Worm (Caenorhabditis elegans) whole organism, young adult: ENCODE measurements around the gene F22B7.9.

Experiments used
- C06A6.2 ChIP-seq: fragments of 200-800 bp; sonication (Bioruptor generic); conservative IDR thresholded peaks from 2 replicates; pipeline ENCODE4 v1.3.6; 2022; ENCODE audit warnings: missing genetic modification characterization, missing compliant biosample characterization
- F10E7.11 ChIP-seq: sonication (generic microtip); optimal IDR thresholded peaks from 2 replicates; lab custom pipeline; 2017; ENCODE audit warnings: mild to moderate bottlenecking, missing genetic modification characterization, moderate library complexity, missing compliant biosample characterization
- F33H1.4 ChIP-seq: fragments of 200-800 bp; sonication (Bioruptor generic); IDR thresholded peaks from 2 replicates; pipeline ENCODE4 v1.3.6; 2022; ENCODE audit warnings: missing genetic modification reagents, missing genetic modification characterization, missing compliant biosample characterization
- F37B4.10 ChIP-seq: fragments of 200-800 bp; sonication (Bioruptor generic); IDR thresholded peaks from 2 replicates; pipeline ENCODE4 v1.3.6; 2022; ENCODE audit warnings: missing genetic modification characterization, missing compliant biosample characterization
- F57C9.4 ChIP-seq: sonication (generic microtip); optimal IDR thresholded peaks from 2 replicates; lab custom pipeline; 2017; ENCODE audit warnings: mild to moderate bottlenecking, missing genetic modification characterization, missing compliant biosample characterization
- Y67H2A.10 ChIP-seq: fragments of 200-800 bp; sonication (Bioruptor generic); conservative IDR thresholded peaks from 2 replicates; pipeline ENCODE4 v1.3.6; 2022; ENCODE audit warnings: missing genetic modification reagents, missing genetic modification characterization, missing compliant biosample characterization
- ZK185.1 ChIP-seq: sonication (generic microtip); optimal IDR thresholded peaks from 2 replicates; lab custom pipeline; 2016; ENCODE audit warnings: mild to moderate bottlenecking, missing genetic modification characterization, missing compliant biosample characterization; ENCODE audit not compliant: poor library complexity, severe bottlenecking
- akir-1 ChIP-seq: fragments of 200-800 bp; sonication (Bioruptor generic); optimal IDR thresholded peaks from 2 replicates; lab custom pipeline; 2018; ENCODE audit warnings: mild to moderate bottlenecking, missing genetic modification characterization, moderate library complexity, missing compliant biosample characterization
- attf-6 ChIP-seq: fragments of 200-800 bp; sonication (Bioruptor generic); IDR thresholded peaks from 2 replicates; pipeline ENCODE4 v1.3.6; 2022; ENCODE audit warnings: missing genetic modification reagents, missing genetic modification characterization, missing compliant biosample characterization
- bed-2 ChIP-seq: fragments of 200-800 bp; sonication (Bioruptor generic); IDR thresholded peaks from 2 replicates; pipeline ENCODE4 v1.3.6; 2022; ENCODE audit warnings: missing genetic modification reagents, missing genetic modification characterization, missing compliant biosample characterization
- ccch-3 ChIP-seq: fragments of 200-800 bp; sonication (Bioruptor generic); optimal IDR thresholded peaks from 2 replicates; lab custom pipeline; 2018; ENCODE audit warnings: mild to moderate bottlenecking, missing genetic modification characterization, missing compliant biosample characterization
- cebp-1 ChIP-seq, 2 experiments: fragments of 200-800 bp in 1 of 2; sonication (Bioruptor generic) in 1 of 2; sonication (generic microtip) in 1 of 2; IDR thresholded peaks in 1 of 2; optimal IDR thresholded peaks in 1 of 2; 2 replicates each; pipeline versions ENCODE4 v1.3.6 to Lab custom; 2017 to 2022; ENCODE audit warnings: missing compliant biosample characterization in 2 of 2, missing genetic modification characterization in 2 of 2, mild to moderate bottlenecking in 1 of 2, missing genetic modification reagents in 1 of 2, moderate library complexity in 1 of 2
- cebp-2 ChIP-seq: fragments of 200-800 bp; sonication (Bioruptor generic); IDR thresholded peaks from 2 replicates; pipeline ENCODE4 v1.3.6; 2022; ENCODE audit warnings: missing genetic modification characterization, missing compliant biosample characterization
- ceh-58 ChIP-seq: fragments of 200-800 bp; sonication (Bioruptor generic); IDR thresholded peaks from 2 replicates; pipeline ENCODE4 v1.3.6; 2022; ENCODE audit warnings: missing genetic modification characterization, missing compliant biosample characterization
- ceh-91 ChIP-seq: fragments of 200-800 bp; sonication (Bioruptor generic); IDR thresholded peaks from 2 replicates; pipeline ENCODE4 v1.3.6; 2022; ENCODE audit warnings: missing genetic modification reagents, missing genetic modification characterization, missing compliant biosample characterization
- die-1 ChIP-seq: sonication (generic microtip); optimal IDR thresholded peaks from 2 replicates; lab custom pipeline; 2016; ENCODE audit warnings: missing genotype, mild to moderate bottlenecking, missing genetic modification characterization, missing compliant biosample characterization
- dpff-1 ChIP-seq: sonication (generic microtip); optimal IDR thresholded peaks from 2 replicates; lab custom pipeline; 2017; ENCODE audit warnings: mild to moderate bottlenecking, missing genetic modification characterization, missing compliant biosample characterization
- dpl-1 ChIP-seq: fragments of 150-350 bp; optimal IDR thresholded peaks from 2 replicates; lab custom pipeline; 2014; ENCODE audit warnings: missing biosample characterization, missing genetic modification reagents, missing genetic modification characterization
- egl-18 ChIP-seq: fragments of 200-800 bp; sonication (Bioruptor generic); IDR thresholded peaks from 2 replicates; pipeline ENCODE4 v1.3.6; 2022; ENCODE audit warnings: missing genetic modification reagents, missing genetic modification characterization, missing compliant biosample characterization
- egl-44 ChIP-seq: fragments of 200-800 bp; sonication (Bioruptor generic); IDR thresholded peaks from 2 replicates; pipeline ENCODE4 v1.3.6; 2022; ENCODE audit warnings: missing genetic modification reagents, missing genetic modification characterization, missing compliant biosample characterization
- him-1 ChIP-seq: sonication (generic microtip); optimal IDR thresholded peaks from 2 replicates; lab custom pipeline; 2016; ENCODE audit warnings: missing genotype, missing genetic modification reagents, missing genetic modification characterization, missing compliant biosample characterization
- hlh-12 ChIP-seq: sonication (generic microtip); optimal IDR thresholded peaks from 2 replicates; lab custom pipeline; 2016; ENCODE audit warnings: missing genetic modification characterization, missing compliant biosample characterization
- hlh-26 ChIP-seq: fragments of 200-800 bp; sonication (Bioruptor generic); conservative IDR thresholded peaks from 2 replicates; pipeline ENCODE4 v1.3.6; 2022; ENCODE audit warnings: missing genetic modification reagents, missing genetic modification characterization, missing compliant biosample characterization
- hmg-1.2 ChIP-seq: fragments of 200-800 bp; sonication (Bioruptor generic); IDR thresholded peaks from 2 replicates; pipeline ENCODE4 v1.3.6; 2022; ENCODE audit warnings: missing genetic modification reagents, missing genetic modification characterization, missing compliant biosample characterization
- lag-1 ChIP-seq: fragments of 200-800 bp; sonication (Bioruptor generic); IDR thresholded peaks from 2 replicates; pipeline ENCODE4 v1.3.6; 2022; ENCODE audit warnings: missing genetic modification reagents, missing genetic modification characterization, missing compliant biosample characterization
- let-607 ChIP-seq, 2 experiments: fragments of 200-800 bp in 1 of 2; sonication (Bioruptor generic) in 1 of 2; sonication (generic microtip) in 1 of 2; optimal IDR thresholded peaks; 2 replicates each; lab custom pipeline; 2016 to 2018; ENCODE audit warnings: mild to moderate bottlenecking in 2 of 2, missing compliant biosample characterization in 2 of 2, missing genetic modification characterization in 2 of 2, moderate library complexity in 2 of 2, missing genotype in 1 of 2
- lin-26 ChIP-seq: fragments of 200-800 bp; sonication (Bioruptor generic); IDR thresholded peaks from 2 replicates; pipeline ENCODE4 v1.3.6; 2022; ENCODE audit warnings: missing genetic modification reagents, missing genetic modification characterization, missing compliant biosample characterization
- lin-54 ChIP-seq: fragments of 200-800 bp; sonication (Bioruptor generic); optimal IDR thresholded peaks from 2 replicates; lab custom pipeline; 2018; ENCODE audit warnings: mild to moderate bottlenecking, missing genetic modification characterization, missing compliant biosample characterization
- lsl-1 ChIP-seq: fragments of 200-800 bp; sonication (Bioruptor generic); optimal IDR thresholded peaks from 2 replicates; lab custom pipeline; 2018; ENCODE audit warnings: mild to moderate bottlenecking, missing genetic modification characterization, moderate library complexity, missing compliant biosample characterization
- lsy-27 ChIP-seq: sonication (generic microtip); optimal IDR thresholded peaks from 2 replicates; lab custom pipeline; 2017; ENCODE audit warnings: missing genetic modification characterization, mild to moderate bottlenecking, missing compliant biosample characterization, antibody characterized with exemption, missing genotype, borderline replicate concordance; ENCODE audit not compliant: insufficient read depth
- madf-3 ChIP-seq: fragments of 200-800 bp; sonication (Bioruptor generic); IDR thresholded peaks from 2 replicates; pipeline ENCODE4 v1.3.6; 2022; ENCODE audit warnings: missing genetic modification reagents, missing genetic modification characterization, missing compliant biosample characterization
- mcd-1 ChIP-seq: fragments of 200-800 bp; sonication (Bioruptor generic); IDR thresholded peaks from 2 replicates; pipeline ENCODE4 v1.3.6; 2022; ENCODE audit warnings: missing genetic modification reagents, missing genetic modification characterization, missing compliant biosample characterization
- mes-4 ChIP-seq: sonication (generic microtip); optimal IDR thresholded peaks from 2 replicates; lab custom pipeline; 2016; ENCODE audit warnings: missing genotype, missing genetic modification characterization, missing compliant biosample characterization
- nhr-120 ChIP-seq: fragments of 200-800 bp; sonication (Bioruptor generic); IDR thresholded peaks from 2 replicates; pipeline ENCODE4 v1.3.6; 2022; ENCODE audit warnings: missing genetic modification characterization, missing compliant biosample characterization
- nhr-27 ChIP-seq: fragments of 200-800 bp; sonication (Bioruptor generic); optimal IDR thresholded peaks from 2 replicates; lab custom pipeline; 2018; ENCODE audit warnings: mild to moderate bottlenecking, missing genetic modification characterization, moderate library complexity, missing compliant biosample characterization
- nhr-90 ChIP-seq: sonication (generic microtip); optimal IDR thresholded peaks from 2 replicates; lab custom pipeline; 2016; ENCODE audit warnings: missing genotype, mild to moderate bottlenecking, missing genetic modification characterization, missing compliant biosample characterization
- pbrm-1 ChIP-seq: fragments of 200-800 bp; sonication (Bioruptor generic); IDR thresholded peaks from 2 replicates; pipeline ENCODE4 v1.3.6; 2022; ENCODE audit warnings: missing genetic modification reagents, missing genetic modification characterization, missing compliant biosample characterization
- sea-2 ChIP-seq: fragments of 200-800 bp; sonication (Bioruptor generic); IDR thresholded peaks from 2 replicates; pipeline ENCODE4 v1.3.6; 2022; ENCODE audit warnings: missing genetic modification characterization, missing compliant biosample characterization
- snpc-1.1 ChIP-seq: sonication (generic microtip); optimal IDR thresholded peaks from 2 replicates; lab custom pipeline; 2017; ENCODE audit warnings: missing genetic modification characterization, mild to moderate bottlenecking, missing compliant biosample characterization, antibody characterized with exemption, moderate library complexity, missing genotype, missing genetic modification reagents; ENCODE audit not compliant: insufficient read depth
- snpc-3.4 ChIP-seq: sonication (generic microtip); optimal IDR thresholded peaks from 2 replicates; lab custom pipeline; 2017; ENCODE audit warnings: missing genetic modification characterization, mild to moderate bottlenecking, missing compliant biosample characterization, antibody characterized with exemption, moderate library complexity, missing genotype, missing genetic modification reagents
- somi-1 ChIP-seq: fragments of 200-800 bp; sonication (Bioruptor generic); optimal IDR thresholded peaks from 2 replicates; lab custom pipeline; 2018; ENCODE audit warnings: mild to moderate bottlenecking, missing genetic modification characterization, missing compliant biosample characterization
- xnd-1 ChIP-seq: sonication (generic microtip); optimal IDR thresholded peaks from 2 replicates; lab custom pipeline; 2016; ENCODE audit warnings: missing genotype, missing genetic modification reagents, missing genetic modification characterization, missing compliant biosample characterization
- zfh-2 ChIP-seq: fragments of 200-800 bp; sonication (Bioruptor generic); conservative IDR thresholded peaks from 2 replicates; pipeline ENCODE4 v1.3.6; 2022; ENCODE audit warnings: missing genetic modification reagents, missing genetic modification characterization, missing compliant biosample characterization
- zim-3 ChIP-seq: sonication (generic microtip); optimal IDR thresholded peaks from 2 replicates; lab custom pipeline; 2017; ENCODE audit warnings: mild to moderate bottlenecking, missing genetic modification characterization, moderate library complexity, missing compliant biosample characterization
- ztf-26 ChIP-seq: sonication (generic microtip); optimal IDR thresholded peaks from 2 replicates; lab custom pipeline; 2017; ENCODE audit warnings: missing genetic modification characterization, missing compliant biosample characterization

F22B7.9 gene

ce11 chrIII:8683679-8684263 is 30.0 kb upstream of the F22B7.9 start, which contains the start of gene fli-1 (continued):
- TF ChIP-seq snpc-1.1 (tag; lab: Kevin White, UChicago): peak; percentile 1
- TF ChIP-seq hmg-1.2 (GFP tag; lab: Robert Waterston, UW): 0 out of 2 replicates have a peak, but pooled peaks have one; percentile 22
- no peak for TF ChIP-seq somi-1 (GFP tag; lab: Kevin White, UChicago)
- no peak for TF ChIP-seq C06A6.2 (GFP tag; lab: Robert Waterston, UW)
- no peak for TF ChIP-seq akir-1 (GFP tag; lab: Kevin White, UChicago)
- no peak for TF ChIP-seq nhr-120
- TF ChIP-seq lsl-1 (GFP tag; lab: Kevin White, UChicago): peak; percentile 74
- no peak for TF ChIP-seq ceh-58 (GFP tag; lab: Robert Waterston, UW)
- TF ChIP-seq zfh-2 (GFP tag; lab: Robert Waterston, UW): no peak
- TF ChIP-seq him-1 (tag; lab: Kevin White, UChicago): no peak
- peak; percentile 88 for TF ChIP-seq xnd-1 (tag; lab: Kevin White, UChicago)
- TF ChIP-seq dpl-1 (GFP tag; lab: Kevin White, UChicago): peak; percentile 72
- TF ChIP-seq lin-54: peak; percentile 85
- peak; percentile 37; the same call in 1 of the 2 replicates for TF ChIP-seq madf-3
- TF ChIP-seq F33H1.4: peak; percentile 75
- no peak for TF ChIP-seq F10E7.11 (tag; lab: Kevin White, UChicago)
- TF ChIP-seq egl-18 (GFP tag; lab: Robert Waterston, UW): no peak
- TF ChIP-seq mcd-1 (GFP tag; lab: Robert Waterston, UW): peak; percentile 47
- TF ChIP-seq, all 124 proteins: peak for 32

- peak; percentile 11 for TF ChIP-seq dpl-1 (GFP tag; lab: Kevin White, UChicago)
- peak; percentile 53 for TF ChIP-seq snpc-3.4 (tag; lab: Kevin White, UChicago)
- TF ChIP-seq lin-26: peak; percentile 94
- no peak for TF ChIP-seq ceh-58 (GFP tag; lab: Robert Waterston, UW)
- TF ChIP-seq lsy-27 (tag; lab: Kevin White, UChicago): no peak
- peak; percentile 69 for TF ChIP-seq hlh-12 (tag; lab: Kevin White, UChicago)
- peak; percentile 44 for TF ChIP-seq snpc-1.1 (tag; lab: Kevin White, UChicago)
- peak; percentile 93 for TF ChIP-seq zim-3 (tag; lab: Kevin White, UChicago)
- TF ChIP-seq mes-4 (tag; lab: Kevin White, UChicago): peak; percentile 52
- peak; percentile 74 for TF ChIP-seq ztf-26 (tag; lab: Kevin White, UChicago)
- TF ChIP-seq egl-44 (GFP tag; lab: Robert Waterston, UW): peak; percentile 75; the same call in 1 of the 2 replicates
- TF ChIP-seq lag-1 (GFP tag; lab: Robert Waterston, UW): no peak
- no peak for TF ChIP-seq bed-2 (GFP tag; lab: Robert Waterston, UW)
- no peak for TF ChIP-seq nhr-27
- no peak for TF ChIP-seq cebp-2
- TF ChIP-seq Y67H2A.10 (GFP tag; lab: Robert Waterston, UW): no peak
- 0 out of 2 replicates have a peak, but pooled peaks have one; percentile 27 for TF ChIP-seq attf-6 (GFP tag; lab: Robert Waterston, UW)
- TF ChIP-seq sea-2: 0 out of 2 replicates have a peak, but pooled peaks have one; percentile 48
- peak; percentile 91 for TF ChIP-seq nhr-90
- TF ChIP-seq F57C9.4 (tag; lab: Kevin White, UChicago): no peak
- TF ChIP-seq ZK185.1: peak; percentile 93
- peak; percentile 92 for TF ChIP-seq die-1 (tag; lab: Kevin White, UChicago)
- TF ChIP-seq ccch-3 (GFP tag; lab: Kevin White, UChicago): no peak
- TF ChIP-seq hlh-26: no peak
- TF ChIP-seq ceh-91 (GFP tag; lab: Robert Waterston, UW): 0 out of 2 replicates have a peak, but pooled peaks have one; percentile 33
- peak; percentile 32 for TF ChIP-seq dpff-1 (tag; lab: Kevin White, UChicago)
- TF ChIP-seq egl-18 (GFP tag; lab: Robert Waterston, UW): no peak
- TF ChIP-seq let-607 (tag; optimal IDR thresholded peaks at IDR 0.05; lab: Kevin White, UChicago): peak; percentile 26 to 51
- TF ChIP-seq cebp-1 (GFP tag; IDR thresholded peaks at IDR 0.05; lab: Robert Waterston, UW): no peak
- TF ChIP-seq cebp-1 (tag; optimal IDR thresholded peaks at IDR 0.05; lab: Kevin White, UChicago): peak; percentile 84
- no peak for TF ChIP-seq F37B4.10
- peak; percentile 75 for TF ChIP-seq pbrm-1 (GFP tag; lab: Robert Waterston, UW)
Observed at ce11 chrIII:8678371-8678770, 24.6 kb upstream of the F22B7.9 start.
